Worm (Caenorhabditis elegans): ENCODE data around the gene nmad-1.

The nmad-1 gene

DNA sequence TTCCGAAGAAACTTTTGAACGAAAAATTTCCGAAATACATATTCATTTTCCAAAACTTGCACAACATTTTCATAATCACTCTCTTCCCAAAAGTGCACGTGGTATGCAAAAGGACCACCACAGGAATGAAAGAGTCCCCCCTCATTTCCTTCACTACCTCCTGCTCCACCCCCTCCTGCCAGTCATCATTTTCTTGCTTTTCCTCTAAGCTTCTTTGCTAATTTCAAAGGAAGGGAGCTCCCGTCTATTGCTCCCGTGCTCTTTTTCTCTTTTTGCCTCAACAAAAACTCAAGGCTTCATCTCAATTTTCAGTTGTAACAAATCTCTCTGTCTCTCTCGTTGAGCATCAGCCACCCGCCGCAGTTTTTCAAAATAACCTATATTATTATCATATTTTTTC, 18.1 kb upstream of the nmad-1 start:
- TF ChIP-seq mdl-1 (tag; optimal IDR thresholded peaks at IDR 0.05), result peak in 1 of 2 experiments; percentile 25
- TF ChIP-seq nhr-71 (tag; optimal IDR thresholded peaks at IDR 0.05), result peak; percentile 18
- TF ChIP-seq lin-13 (GFP tag; optimal IDR thresholded peaks at IDR 0.05), result no peak
- TF ChIP-seq rnt-1 (tag; optimal IDR thresholded peaks at IDR 0.05), result peak; percentile 40
- peak; percentile 9 for TF ChIP-seq skn-1 (tag; optimal IDR thresholded peaks at IDR 0.05)
- TF ChIP-seq nhr-90 (tag; optimal IDR thresholded peaks at IDR 0.05; ENCODE audit: poor library complexity), result no peak
- TF ChIP-seq lin-14 (GFP tag; optimal IDR thresholded peaks at IDR 0.05), result peak; percentile 65
- TF ChIP-seq efl-1 (optimal IDR thresholded peaks at IDR 0.05), result no peak
- peak in 1 of 2 experiments; percentile 20 for TF ChIP-seq efl-1 (GFP tag; optimal IDR thresholded peaks at IDR 0.05 in 1 of 2)
- peak; percentile 14 for TF ChIP-seq pag-3 (tag; optimal IDR thresholded peaks at IDR 0.05; ENCODE audit: borderline replicate concordance, insufficient read depth)

DNA sequence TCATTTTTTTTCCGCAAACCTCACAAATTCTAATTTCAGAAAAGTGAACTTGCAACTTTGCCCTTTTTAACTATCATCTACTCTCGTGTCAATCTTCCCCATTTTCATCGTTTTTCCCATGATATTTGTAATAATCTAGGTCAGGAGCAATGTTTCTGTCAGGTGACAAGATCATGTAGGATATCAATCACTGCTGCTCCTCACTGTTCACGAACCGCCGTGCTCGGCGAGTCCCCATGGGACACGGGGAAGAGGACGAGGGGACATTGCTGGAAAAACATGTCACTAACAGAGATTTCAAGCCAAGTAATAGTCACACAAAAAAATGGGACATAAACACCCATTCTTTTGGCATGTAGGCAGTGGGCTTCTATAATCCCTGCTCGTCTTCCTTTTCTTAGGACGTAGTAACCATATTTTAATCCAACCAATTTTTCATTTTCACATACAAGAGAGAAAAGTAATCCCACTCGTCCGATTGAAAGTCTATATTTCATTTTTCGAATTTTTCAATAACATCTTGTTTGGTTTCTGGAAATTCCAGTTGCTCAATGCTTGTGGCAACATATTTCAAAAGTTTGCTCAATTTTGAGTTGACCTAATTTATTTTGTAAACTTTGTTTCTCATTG, 16.2 kb upstream of the nmad-1 start:
- TF ChIP-seq rnt-1 (tag; optimal IDR thresholded peaks at IDR 0.05) (peak; percentile 50), mdl-1 (tag; optimal IDR thresholded peaks at IDR 0.05) (no peak), lin-14 (GFP tag; optimal IDR thresholded peaks at IDR 0.05) (peak; percentile 55), nhr-71 (tag; optimal IDR thresholded peaks at IDR 0.05) (peak; percentile 28), ama-1 (optimal IDR thresholded peaks at IDR 0.05) (no peak), unc-30 (tag; optimal IDR thresholded peaks at IDR 0.05) (peak; percentile 54), unc-98 (GFP tag; IDR thresholded peaks at IDR 0.05) (no peak), efl-1 (optimal IDR thresholded peaks at IDR 0.05) (no peak), efl-1 (GFP tag; optimal IDR thresholded peaks at IDR 0.05 in 1 of 2) (peak in 1 of 2 experiments; percentile 20), ceh-63 (GFP tag; optimal IDR thresholded peaks at IDR 0.05) (no peak)

DNA sequence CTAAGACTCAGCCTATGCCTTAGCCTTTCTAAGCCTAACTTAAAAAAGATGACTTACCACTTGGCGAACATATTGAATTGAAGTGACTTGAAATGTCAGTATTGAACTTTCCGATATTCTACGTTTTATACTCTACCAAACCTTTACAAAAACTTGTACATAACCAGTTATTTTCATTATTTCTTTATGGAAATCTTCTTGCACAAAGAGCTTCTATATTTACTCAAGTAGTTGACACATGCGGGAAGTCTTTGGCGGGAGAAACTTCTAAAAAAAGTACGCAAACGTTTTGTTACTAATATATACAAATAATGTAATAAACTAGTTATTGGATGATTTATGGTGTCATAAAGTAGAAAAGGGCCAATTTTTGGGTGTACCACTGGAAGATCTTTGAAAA, 13.9 kb upstream of the nmad-1 start, which contains the start of gene nspb-12:
Gene nspb-12, minus strand, starts transcription at position 101 of the 400 bp plus-strand sequence.
- TF ChIP-seq nhr-84 (tag; optimal IDR thresholded peaks at IDR 0.05), result no peak
- TF ChIP-seq nhr-85 (tag), result no peak
- TF ChIP-seq mef-2 (tag; optimal IDR thresholded peaks at IDR 0.05), result no peak
- TF ChIP-seq skn-1 (tag; optimal IDR thresholded peaks at IDR 0.05), result no peak
- no peak for TF ChIP-seq C04F5.9 (tag; optimal IDR thresholded peaks at IDR 0.05)
- TF ChIP-seq lin-15B (tag; optimal IDR thresholded peaks at IDR 0.05), result no peak
- TF ChIP-seq zag-1 (tag; optimal IDR thresholded peaks at IDR 0.05), result no peak

DNA sequence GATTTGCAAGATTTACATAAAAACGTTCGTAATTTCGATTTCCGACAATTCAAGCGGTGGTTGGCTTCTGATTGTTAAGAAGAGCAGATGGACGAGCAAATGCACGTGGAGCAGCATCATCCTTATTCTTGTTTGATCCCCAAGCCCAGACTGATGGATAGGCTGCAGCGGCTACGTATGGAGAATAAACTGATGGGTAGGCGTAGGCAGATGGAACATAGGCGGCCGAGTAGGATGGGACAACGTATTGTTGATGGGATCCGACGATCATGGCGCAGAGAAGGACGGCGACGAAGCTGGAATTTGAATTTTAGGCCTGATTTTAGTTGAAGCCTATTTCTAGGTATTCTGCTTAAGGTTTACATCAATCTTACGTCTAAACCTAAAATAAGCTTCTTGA, 13.5 kb upstream of the nmad-1 start:
- TF ChIP-seq tlp-1 (tag; optimal IDR thresholded peaks at IDR 0.05), result no peak
- TF ChIP-seq ceh-63 (GFP tag; optimal IDR thresholded peaks at IDR 0.05), result no peak
- TF ChIP-seq efl-3 (GFP tag; optimal IDR thresholded peaks at IDR 0.05), result no peak
- TF ChIP-seq ces-1 (GFP tag; optimal IDR thresholded peaks at IDR 0.05), result no peak
- no peak for TF ChIP-seq hlh-17 (GFP tag; optimal IDR thresholded peaks at IDR 0.05; ENCODE audit: borderline replicate concordance)
- no peak for TF ChIP-seq lin-13 (GFP tag; optimal IDR thresholded peaks at IDR 0.05)
- no peak for TF ChIP-seq nhr-77 (tag; optimal IDR thresholded peaks at IDR 0.05)
- TF ChIP-seq unc-30 (tag; optimal IDR thresholded peaks at IDR 0.05), result no peak
- TF ChIP-seq nhr-237 (tag; optimal IDR thresholded peaks at IDR 0.05), result no peak
- TF ChIP-seq C34B4.2 (tag; optimal IDR thresholded peaks at IDR 0.05), result no peak

DNA sequence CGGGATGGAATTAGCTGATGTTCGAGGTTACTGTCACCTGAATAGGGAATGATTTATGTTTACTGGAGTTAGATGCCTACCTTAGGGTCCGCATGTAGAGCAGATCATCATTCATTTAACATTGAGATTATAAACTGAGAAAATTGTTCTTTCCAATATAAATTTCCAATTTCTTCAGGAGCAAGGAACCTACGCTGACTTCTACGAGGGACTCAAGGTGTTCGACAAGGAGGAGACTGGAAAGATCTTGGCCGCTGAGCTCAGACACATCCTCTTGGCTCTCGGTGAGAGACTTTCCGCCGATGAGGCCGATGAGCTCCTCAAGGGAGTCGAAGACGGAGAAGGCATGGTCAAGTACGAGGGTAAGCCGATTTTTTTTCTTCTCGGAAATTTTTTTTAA, 11.8 kb upstream of the nmad-1 start:
- TF ChIP-seq snu-23 (GFP tag; optimal IDR thresholded peaks at IDR 0.05) (no peak), nhr-85 (tag) (peak; percentile 51)

DNA sequence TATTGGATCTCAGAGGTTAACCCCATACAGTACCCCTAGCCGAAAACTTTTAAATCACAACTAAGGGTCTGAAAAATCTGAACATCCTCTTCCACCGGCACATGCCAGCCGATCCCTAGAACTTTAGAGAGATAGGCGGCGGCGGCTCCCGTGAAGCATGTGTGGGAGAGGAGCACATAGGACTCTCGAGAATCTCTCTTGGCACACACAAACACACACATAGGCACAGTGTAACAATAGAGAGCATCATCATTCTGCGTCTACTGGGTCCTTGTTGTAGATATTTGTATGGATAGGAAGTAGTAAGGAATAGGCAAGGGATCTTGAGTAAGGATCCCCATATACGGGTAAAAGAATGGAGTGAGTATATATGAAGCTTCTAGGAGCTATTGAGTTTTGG, 11.0 kb upstream of the nmad-1 start:
- TF ChIP-seq lin-15B (tag; optimal IDR thresholded peaks at IDR 0.05), result no peak
- TF ChIP-seq fkh-4 (tag; optimal IDR thresholded peaks at IDR 0.05; ENCODE audit: borderline replicate concordance), result no peak
- no peak for TF ChIP-seq lin-13 (GFP tag; optimal IDR thresholded peaks at IDR 0.05)
- no peak for TF ChIP-seq grh-1 (GFP tag; IDR thresholded peaks at IDR 0.05)
- no peak for TF ChIP-seq fkh-10 (GFP tag; optimal IDR thresholded peaks at IDR 0.05)
- no peak for TF ChIP-seq snpc-4 (tag; optimal IDR thresholded peaks at IDR 0.05)
- TF ChIP-seq tbx-2 (tag; optimal IDR thresholded peaks at IDR 0.05), result no peak
- no peak for TF ChIP-seq dpl-1 (GFP tag; optimal IDR thresholded peaks at IDR 0.05)
- TF ChIP-seq rnt-1 (tag; optimal IDR thresholded peaks at IDR 0.05), result peak; percentile 55
- no peak for TF ChIP-seq hpl-2 (GFP tag; optimal IDR thresholded peaks at IDR 0.05)
- TF ChIP-seq zag-1 (tag; optimal IDR thresholded peaks at IDR 0.05), result no peak
- no peak for TF ChIP-seq C34B4.2 (tag; optimal IDR thresholded peaks at IDR 0.05)
- TF ChIP-seq lin-35 (GFP tag; optimal IDR thresholded peaks at IDR 0.05), result no peak
- no peak for TF ChIP-seq zip-4 (GFP tag; optimal IDR thresholded peaks at IDR 0.05)
- no peak for TF ChIP-seq efl-1 (optimal IDR thresholded peaks at IDR 0.05)
- TF ChIP-seq efl-1 (GFP tag; optimal IDR thresholded peaks at IDR 0.05 in 1 of 2), result no peak
- TF ChIP-seq mep-1 (tag; optimal IDR thresholded peaks at IDR 0.05), result no peak
- no peak for TF ChIP-seq ceh-63 (GFP tag; optimal IDR thresholded peaks at IDR 0.05)
- TF ChIP-seq snu-23 (GFP tag; optimal IDR thresholded peaks at IDR 0.05), result peak; percentile 1
- TF ChIP-seq mef-2 (tag; optimal IDR thresholded peaks at IDR 0.05), result no peak
- no peak for TF ChIP-seq aha-1 (tag; optimal IDR thresholded peaks at IDR 0.05)
- TF ChIP-seq dsc-1 (tag; optimal IDR thresholded peaks at IDR 0.05), result peak; percentile 26
- TF ChIP-seq nhr-237 (tag; optimal IDR thresholded peaks at IDR 0.05), result no peak
